Worm (Caenorhabditis elegans): ENCODE measurements around the gene C01B10.3.

Gene C01B10.3

ce11 chrIV:6590029-6590428, 31.1 kb downstream of the C01B10.3 start, which contains the start of the genes lec-11 and irld-7:
Gene lec-11 (minus strand): TSS chrIV:6590154.
Gene irld-7 (plus strand): TSS chrIV:6590360.
- no peak for TF ChIP-seq unc-62 (GFP tag; optimal IDR thresholded peaks at IDR 0.05)

- TF ChIP-seq unc-62 (GFP tag; optimal IDR thresholded peaks at IDR 0.05), result no peak
Measured at ce11 chrIV:6588080-6588613, 33.0 kb downstream of the C01B10.3 start.

DNA sequence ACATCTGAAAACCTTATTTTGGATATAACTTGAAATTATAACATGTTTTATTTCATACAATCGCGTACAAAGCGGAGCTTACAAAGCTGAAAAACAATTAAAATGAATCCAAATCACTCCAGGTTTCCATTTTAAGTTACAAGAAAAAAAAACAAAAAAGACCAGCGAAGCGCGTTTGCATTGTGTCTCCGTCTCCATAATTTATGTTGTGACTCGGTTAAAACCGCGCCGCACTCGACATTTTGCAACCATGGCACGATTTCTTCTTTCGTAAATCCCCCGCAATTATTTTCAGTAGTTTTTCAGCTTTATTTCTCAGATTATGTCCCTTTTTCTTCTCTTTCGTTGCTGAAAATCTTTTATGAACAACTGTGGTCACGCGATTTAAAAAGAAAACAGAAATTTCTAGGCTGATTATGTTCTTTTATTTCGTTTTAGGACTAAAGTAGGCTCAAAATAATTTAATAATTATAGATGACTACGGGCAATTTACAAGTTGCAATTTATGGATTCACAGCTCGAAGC, 35.7 kb downstream of the C01B10.3 start, which contains the start of the genes F38A5.2 and dnj-11:
F38A5.2 (minus strand) TSS at position 4 of the 525 bp plus-strand sequence.
dnj-11 (plus strand) TSS at position 475 of the 525 bp plus-strand sequence.
- TF ChIP-seq unc-62 (GFP tag; optimal IDR thresholded peaks at IDR 0.05), result no peak

ce11 chrIV:6582604-6583003, 38.5 kb downstream of the C01B10.3 start, which contains the start of gene odr-8:
Gene odr-8 (minus strand): TSS chrIV:6582704.
- no peak for TF ChIP-seq unc-62 (GFP tag; optimal IDR thresholded peaks at IDR 0.05)

DNA sequence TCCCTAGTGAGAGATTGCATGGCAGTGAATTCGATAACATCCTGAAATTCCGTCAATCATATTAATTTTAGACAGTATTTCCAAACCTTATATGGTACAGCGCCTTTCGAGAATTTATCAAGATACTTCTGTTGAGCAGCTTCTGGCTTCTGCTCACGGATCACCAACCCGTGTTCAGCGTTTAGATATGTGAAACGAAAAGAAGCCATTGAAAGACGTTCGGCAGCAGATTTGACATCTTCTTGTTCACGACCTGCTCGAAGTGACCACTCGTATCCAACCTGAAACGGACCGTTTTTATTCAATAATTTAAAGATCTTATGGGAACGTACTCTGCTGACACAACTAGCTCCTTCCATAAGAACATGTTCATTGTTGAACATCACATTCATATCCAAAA, 39.5 kb downstream of the C01B10.3 start:
- TF ChIP-seq unc-62 (GFP tag; optimal IDR thresholded peaks at IDR 0.05), result no peak

- TF ChIP-seq unc-62 (GFP tag; optimal IDR thresholded peaks at IDR 0.05), result no peak
Measured at ce11 chrIV:6577914-6578313, 43.2 kb downstream of the C01B10.3 start, which contains the start of gene C43G2.3. Gene C43G2.3 (plus strand): TSS chrIV:6578214.

DNA sequence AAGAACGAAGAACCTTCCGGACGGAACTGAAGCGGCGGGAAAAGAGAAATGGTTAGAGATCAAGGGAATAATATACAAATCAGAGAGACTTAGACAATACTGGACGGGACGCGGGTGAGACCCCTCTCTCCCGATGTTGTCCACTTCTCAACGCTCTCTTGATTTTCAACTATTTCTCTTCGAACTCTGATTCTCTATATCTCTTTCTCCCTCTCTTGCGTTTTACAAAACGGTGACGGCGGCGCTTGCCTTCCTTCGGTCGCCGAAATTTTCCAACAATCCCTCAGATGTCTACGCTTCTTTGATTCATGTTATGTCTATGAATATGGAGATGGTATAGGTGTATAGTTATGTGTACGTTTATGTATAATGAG, 44.4 kb downstream of the C01B10.3 start:
- TF ChIP-seq unc-62 (GFP tag; optimal IDR thresholded peaks at IDR 0.05), result no peak

DNA sequence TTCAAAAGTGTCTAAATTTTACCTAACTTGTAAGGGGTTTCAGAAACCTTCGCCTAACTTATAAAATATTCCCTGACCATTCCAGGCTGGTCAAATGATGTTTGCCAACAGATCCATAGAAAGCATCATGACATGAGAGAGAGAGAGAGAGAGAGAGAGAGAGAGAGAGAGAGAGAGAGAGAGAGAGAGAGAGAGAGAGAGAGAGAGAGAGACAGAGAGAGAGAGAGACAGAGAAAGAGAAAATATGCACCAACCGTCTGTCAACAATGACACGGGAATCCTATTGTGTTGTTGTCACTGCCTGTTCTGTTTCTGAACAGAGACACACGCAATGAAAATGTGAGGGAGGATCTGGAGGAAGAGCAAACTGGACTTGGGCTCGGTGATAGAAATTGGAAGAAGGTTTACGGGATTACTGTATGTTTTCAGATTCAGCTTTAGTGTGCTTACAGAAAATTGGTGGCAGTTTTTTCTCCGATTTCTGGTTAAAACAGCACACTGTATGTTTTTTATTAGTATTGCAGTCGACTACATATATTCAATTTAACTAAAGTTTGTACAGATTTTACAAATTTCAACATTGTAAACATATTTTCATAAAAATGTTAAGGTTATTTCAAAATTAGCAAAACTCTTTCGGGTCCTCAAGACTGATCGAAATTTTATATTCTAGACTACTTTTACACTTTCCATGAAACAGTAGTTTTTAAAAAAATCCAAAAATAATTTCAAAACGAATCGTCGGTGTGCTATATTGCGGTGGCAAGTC, 45.0 kb downstream of the C01B10.3 start:
- TF ChIP-seq unc-62 (GFP tag; optimal IDR thresholded peaks at IDR 0.05), result no peak

- TF ChIP-seq unc-62 (GFP tag; optimal IDR thresholded peaks at IDR 0.05), result no peak
Measured at ce11 chrIV:6574343-6574742, 46.8 kb downstream of the C01B10.3 start.

ce11 chrIV:6572655-6573054, 48.5 kb downstream of the C01B10.3 start:
- TF ChIP-seq unc-62 (GFP tag; optimal IDR thresholded peaks at IDR 0.05), result no peak

DNA sequence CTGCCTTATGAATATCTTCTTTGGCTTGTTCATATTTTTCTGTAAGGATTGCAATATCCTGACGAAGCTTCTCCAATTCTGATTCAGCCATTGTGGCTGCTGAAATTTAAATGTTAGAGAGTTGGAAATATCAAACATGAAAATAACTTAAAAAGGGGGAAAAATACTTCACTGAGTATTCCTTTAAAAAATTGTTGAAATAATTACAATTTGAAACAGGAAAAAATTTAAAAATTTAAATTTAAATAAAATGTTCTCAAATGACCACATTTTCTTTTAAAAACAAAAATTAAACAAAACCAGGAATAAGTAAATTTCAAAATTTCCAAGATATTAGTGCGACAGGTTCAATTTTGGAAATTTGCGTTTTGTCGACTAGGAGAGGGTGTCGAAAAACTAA, 48.9 kb downstream of the C01B10.3 start, which contains the start of gene bicd-1:
bicd-1 (minus strand) TSS at position 101 of the 400 bp plus-strand sequence.
- no peak for TF ChIP-seq unc-62 (GFP tag; optimal IDR thresholded peaks at IDR 0.05)

All from whole organism, dauer.